Worm (Caenorhabditis elegans) whole organism, L4 larva: ENCODE measurements around the gene clec-52.

ENCODE experiments used
- F49E8.2 ChIP-seq: sonication (generic microtip); optimal IDR thresholded peaks from 2 replicates; lab custom pipeline; 2016; ENCODE audit warnings: missing compliant biosample characterization, mild to moderate bottlenecking, missing genetic modification characterization, borderline replicate concordance
- R02D3.7 ChIP-seq: fragments of 150-350 bp; sonication (generic microtip); optimal IDR thresholded peaks from 3 replicates; lab custom pipeline; 2014; ENCODE audit warnings: missing biosample characterization, missing genetic modification characterization
- Y5F2A.4 ChIP-seq: fragments of 200-800 bp; sonication (Bioruptor generic); optimal IDR thresholded peaks from 2 replicates; lab custom pipeline; 2018; ENCODE audit warnings: mild to moderate bottlenecking, missing genetic modification characterization, missing compliant biosample characterization
- ZK546.5 ChIP-seq, 2 experiments: sonication (generic microtip); optimal IDR thresholded peaks; 2 replicates each; lab custom pipeline; 2017; ENCODE audit warnings: missing biosample characterization in 2 of 2, missing genetic modification characterization in 2 of 2
- dmd-8 ChIP-seq: fragments of 200-800 bp; sonication (Bioruptor generic); IDR thresholded peaks from 2 replicates; pipeline ENCODE4 v1.3.6; 2022; ENCODE audit warnings: missing genetic modification characterization, missing compliant biosample characterization
- lir-3 ChIP-seq: sonication (generic microtip); optimal IDR thresholded peaks from 2 replicates; lab custom pipeline; 2016; ENCODE audit warnings: mild to moderate bottlenecking, missing genetic modification characterization, missing compliant biosample characterization
- mdl-1 ChIP-seq, 2 experiments: fragments of 150-350 bp in 1 of 2; sonication (generic microtip) in 1 of 2; optimal IDR thresholded peaks; 2 replicates each; lab custom pipeline; 2014 to 2017; ENCODE audit warnings: missing biosample characterization in 2 of 2, missing genetic modification characterization in 2 of 2
- nhr-25 ChIP-seq: sonication (generic microtip); optimal IDR thresholded peaks from 2 replicates; lab custom pipeline; 2017; ENCODE audit warnings: missing genetic modification characterization, mild to moderate bottlenecking, missing compliant biosample characterization, antibody characterized with exemption, moderate library complexity, borderline replicate concordance; ENCODE audit not compliant: insufficient read depth
- pha-4 ChIP-seq, 2 experiments: fragments of 150-350 bp in 1 of 2; fragments of 200-800 bp in 1 of 2; sonication (Bioruptor generic) in 1 of 2; IDR thresholded peaks in 1 of 2; optimal IDR thresholded peaks in 1 of 2; 2 replicates each; pipeline versions ENCODE4 v1.3.6 to Lab custom; 2014 to 2022; ENCODE audit warnings: missing genetic modification characterization in 2 of 2, missing genetic modification reagents in 2 of 2, missing biosample characterization in 1 of 2, missing compliant biosample characterization in 1 of 2
- pqm-1 ChIP-seq: sonication (generic microtip); optimal IDR thresholded peaks from 2 replicates; lab custom pipeline; 2017; ENCODE audit warnings: missing biosample characterization, missing genetic modification characterization
- unc-62 ChIP-seq, 3 experiments: fragments of 150-350 bp in 1 of 3; sonication (generic microtip); optimal IDR thresholded peaks in 2 of 3; peaks in 1 of 3; 1 replicate in 1 of 3; 2 replicates in 2 of 3; lab custom pipeline; 2014 to 2017; ENCODE audit warnings: missing biosample characterization in 3 of 3, missing genetic modification characterization in 3 of 3, missing genetic modification reagents in 3 of 3, missing genotype in 1 of 3

DNA sequence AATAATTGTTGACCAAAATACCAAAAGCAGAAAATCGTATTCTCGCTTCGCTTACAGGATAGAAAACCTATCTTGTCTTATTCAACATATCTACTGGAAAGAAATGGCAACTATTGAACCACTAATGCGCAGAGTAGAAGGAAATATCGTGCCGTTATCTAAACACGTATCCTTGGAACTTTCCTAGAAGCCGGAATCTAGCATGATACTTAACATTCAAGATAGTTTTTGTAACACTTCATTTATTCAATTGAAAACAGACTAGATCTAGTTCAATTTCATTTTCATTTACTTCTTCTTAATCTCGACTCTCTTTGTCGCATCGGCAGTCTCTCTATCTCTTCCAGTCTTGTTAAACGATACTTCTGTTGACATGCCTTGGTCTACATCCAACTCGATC lies 13.6 kb downstream of the clec-52 start:
- TF ChIP-seq nhr-25 (no peak), mdl-1 (tag; optimal IDR thresholded peaks at IDR 0.05; lab: Kevin White, UChicago) (no peak), dmd-8 (GFP tag; lab: Robert Waterston, UW) (no peak), Y5F2A.4 (GFP tag; lab: Kevin White, UChicago) (no peak), pqm-1 (no peak), pha-4 (GFP tag; IDR thresholded peaks at IDR 0.05; lab: Robert Waterston, UW) (no peak), pha-4 (tag; optimal IDR thresholded peaks at IDR 0.05; lab: Kevin White, UChicago) (no peak), R02D3.7 (tag; lab: Kevin White, UChicago) (no peak), unc-62 (GFP tag; optimal IDR thresholded peaks at IDR 0.05 in 1 of 2; lab: Kevin White, UChicago) (peak in 1 of 2 experiments; percentile 66), unc-62 (tag; optimal IDR thresholded peaks at IDR 0.05; lab: Kevin White, UChicago) (no peak), lir-3 (tag; lab: Kevin White, UChicago) (no peak), ZK546.5 (tag; optimal IDR thresholded peaks at IDR 0.05; lab: Kevin White, UChicago) (no peak), F49E8.2 (tag; lab: Kevin White, UChicago) (no peak)
